Fruit fly (Drosophila melanogaster) whole organism, embryonic: ENCODE data around the gene CG13667.
A peak's percentile ranks its signal among the peaks of the same experiment; 100 is the strongest.

Experiments
- CG10959 ChIP-seq: fragments of 200-800 bp; sonication (Bioruptor generic); IDR thresholded peaks from 2 replicates; pipeline ENCODE4 v1.3.6; 2022; ENCODE audit warnings: missing biosample characterization, missing genetic modification characterization
- CG11093 ChIP-seq: fragments of 200-800 bp; sonication (Bioruptor generic); IDR thresholded peaks from 3 replicates; pipeline ENCODE4 v1.3.6; 2022; ENCODE audit warnings: missing biosample characterization, missing genetic modification characterization
- CG11398 ChIP-seq: fragments of 200-800 bp; sonication (Bioruptor generic); optimal IDR thresholded peaks from 2 replicates; lab custom pipeline; 2016; ENCODE audit warnings: missing biosample characterization, missing genetic modification characterization
- CG14441 ChIP-seq: fragments of 200-800 bp; sonication (Bioruptor generic); IDR thresholded peaks from 2 replicates; pipeline ENCODE4 v1.3.6; 2022; ENCODE audit warnings: missing biosample characterization, missing genetic modification characterization
- CG17385 ChIP-seq: fragments of 200-800 bp; sonication (Bioruptor generic); optimal IDR thresholded peaks from 3 replicates; lab custom pipeline; 2018; ENCODE audit warnings: missing biosample characterization, mild to moderate bottlenecking, missing genetic modification characterization
- CG18011 ChIP-seq: fragments of 200-800 bp; sonication (Bioruptor generic); optimal IDR thresholded peaks from 2 replicates; lab custom pipeline; 2017; ENCODE audit warnings: missing biosample characterization, missing genetic modification characterization, mild to moderate bottlenecking, moderate library complexity, missing genotype
- CG1832 ChIP-seq: fragments of 200-800 bp; sonication (Bioruptor generic); optimal IDR thresholded peaks from 2 replicates; lab custom pipeline; 2017; ENCODE audit warnings: missing biosample characterization, mild to moderate bottlenecking, missing genetic modification characterization, inconsistent platforms
- CG18599 ChIP-seq: fragments of 200-800 bp; sonication (Bioruptor generic); optimal IDR thresholded peaks from 3 replicates; lab custom pipeline; 2017; ENCODE audit warnings: missing biosample characterization, missing genetic modification characterization, mild to moderate bottlenecking, moderate library complexity, missing genetic modification reagents
- CG2116 ChIP-seq: fragments of 200-800 bp; sonication (Bioruptor generic); optimal IDR thresholded peaks from 3 replicates; lab custom pipeline; 2018; ENCODE audit warnings: missing biosample characterization, mild to moderate bottlenecking, missing genetic modification characterization
- CG2129 ChIP-seq: fragments of 200-800 bp; sonication (Bioruptor generic); IDR thresholded peaks from 2 replicates; pipeline ENCODE4 v1.3.6; 2022; ENCODE audit warnings: missing biosample characterization, missing genetic modification characterization; ENCODE audit not compliant: partially characterized antibody
- CG2889 ChIP-seq: fragments of 200-800 bp; sonication (Bioruptor generic); IDR thresholded peaks from 3 replicates; pipeline ENCODE4 v1.3.6; 2022; ENCODE audit warnings: missing biosample characterization, missing genetic modification characterization
- CG30403 ChIP-seq: fragments of 200-800 bp; sonication (Bioruptor generic); optimal IDR thresholded peaks from 3 replicates; lab custom pipeline; 2016; ENCODE audit warnings: missing biosample characterization, missing genetic modification characterization
- CG3065 ChIP-seq: fragments of 200-800 bp; sonication (Bioruptor generic); optimal IDR thresholded peaks from 2 replicates; lab custom pipeline; 2016; ENCODE audit warnings: missing biosample characterization, missing genetic modification characterization
- CG4404 ChIP-seq: fragments of 200-800 bp; sonication (Bioruptor generic); IDR thresholded peaks from 2 replicates; pipeline ENCODE4 v1.3.6; 2022; ENCODE audit warnings: missing biosample characterization, missing genetic modification characterization
- CG4854 ChIP-seq: fragments of 200-800 bp; sonication (Bioruptor generic); optimal IDR thresholded peaks from 2 replicates; lab custom pipeline; 2016; ENCODE audit warnings: missing biosample characterization, missing genetic modification characterization, inconsistent platforms
- CG6813 ChIP-seq: fragments of 200-800 bp; sonication (Bioruptor generic); optimal IDR thresholded peaks from 2 replicates; lab custom pipeline; 2017; ENCODE audit warnings: missing biosample characterization, missing genetic modification characterization, mild to moderate bottlenecking, moderate library complexity, missing genetic modification reagents
- CG7963 ChIP-seq: fragments of 200-800 bp; sonication (Bioruptor generic); IDR thresholded peaks from 3 replicates; pipeline ENCODE4 v1.3.6; 2022; ENCODE audit warnings: missing biosample characterization, missing genetic modification characterization; ENCODE audit not compliant: partially characterized antibody
- CG8388 ChIP-seq: fragments of 200-800 bp; sonication (Bioruptor generic); optimal IDR thresholded peaks from 2 replicates; lab custom pipeline; 2019; ENCODE audit warnings: missing biosample characterization, mild to moderate bottlenecking, missing genetic modification characterization, moderate library complexity
- CG8924 ChIP-seq: fragments of 200-800 bp; optimal IDR thresholded peaks from 3 replicates; lab custom pipeline; 2019; ENCODE audit warnings: missing biosample characterization, mild to moderate bottlenecking, missing genetic modification characterization, moderate library complexity
- CG9215 ChIP-seq: fragments of 200-800 bp; sonication (Bioruptor generic); IDR thresholded peaks from 2 replicates; pipeline ENCODE4 v1.3.6; 2022; ENCODE audit warnings: missing biosample characterization, missing genetic modification characterization
- CG9609 ChIP-seq: fragments of 200-800 bp; sonication (Bioruptor generic); optimal IDR thresholded peaks from 3 replicates; lab custom pipeline; 2016; ENCODE audit warnings: missing biosample characterization, missing genetic modification characterization
- D19A ChIP-seq: fragments of 200-800 bp; optimal IDR thresholded peaks from 3 replicates; lab custom pipeline; 2019; ENCODE audit warnings: missing biosample characterization, mild to moderate bottlenecking, missing genetic modification characterization, moderate library complexity
- E2f1 ChIP-seq: fragments of 200-800 bp; sonication (Bioruptor generic); IDR thresholded peaks from 2 replicates; pipeline ENCODE4 v1.3.6; 2022; ENCODE audit warnings: missing biosample characterization, missing genetic modification characterization
- Fer1 ChIP-seq: fragments of 200-800 bp; sonication (Bioruptor generic); optimal IDR thresholded peaks from 2 replicates; lab custom pipeline; 2017; ENCODE audit warnings: missing biosample characterization, mild to moderate bottlenecking, missing genetic modification characterization
- MBD-R2 ChIP-seq: fragments of 200-800 bp; sonication (Bioruptor generic); IDR thresholded peaks from 2 replicates; pipeline ENCODE4 v1.3.6; 2022; ENCODE audit warnings: missing biosample characterization, missing genetic modification characterization
- Mrtf ChIP-seq: fragments of 200-800 bp; sonication (Bioruptor generic); IDR thresholded peaks from 3 replicates; pipeline ENCODE4 v1.3.6; 2022; ENCODE audit warnings: missing biosample characterization, missing genetic modification characterization
- Optix ChIP-seq: fragments of 200-800 bp; sonication (Bioruptor generic); IDR thresholded peaks from 3 replicates; pipeline ENCODE4 v1.3.6; 2022; ENCODE audit warnings: missing biosample characterization, missing genetic modification characterization
- Vsx1 ChIP-seq: fragments of 200-800 bp; sonication (Bioruptor generic); optimal IDR thresholded peaks from 2 replicates; lab custom pipeline; 2017; ENCODE audit warnings: missing biosample characterization, mild to moderate bottlenecking, missing genetic modification characterization, missing genetic modification reagents
- amos ChIP-seq: fragments of 200-800 bp; sonication (Bioruptor generic); IDR thresholded peaks from 2 replicates; pipeline ENCODE4 v1.3.6; 2022; ENCODE audit warnings: missing biosample characterization, missing genetic modification characterization; ENCODE audit not compliant: partially characterized antibody
- btn ChIP-seq: fragments of 200-800 bp; sonication (Bioruptor generic); optimal IDR thresholded peaks from 2 replicates; lab custom pipeline; 2016; ENCODE audit warnings: missing biosample characterization, missing genetic modification characterization
- ci ChIP-seq: fragments of 200-800 bp; sonication (Bioruptor generic); IDR thresholded peaks from 3 replicates; pipeline ENCODE4 v1.3.6; 2022; ENCODE audit warnings: missing biosample characterization, missing genetic modification characterization
- corto ChIP-seq: fragments of 200-800 bp; sonication (Bioruptor generic); optimal IDR thresholded peaks from 2 replicates; lab custom pipeline; 2016; ENCODE audit warnings: missing biosample characterization, mild to moderate bottlenecking, missing genetic modification characterization, moderate library complexity
- crp ChIP-seq, 2 experiments: fragments of 200-800 bp; sonication (Bioruptor generic); optimal IDR thresholded peaks; 2 replicates in 1 of 2; 3 replicates in 1 of 2; lab custom pipeline; 2017; ENCODE audit warnings: missing biosample characterization in 2 of 2, missing genetic modification characterization in 2 of 2, mild to moderate bottlenecking in 1 of 2, moderate library complexity in 1 of 2
- dati ChIP-seq: fragments of 200-800 bp; sonication (Bioruptor generic); IDR thresholded peaks from 2 replicates; pipeline ENCODE4 v1.3.6; 2022; ENCODE audit warnings: missing biosample characterization, missing genetic modification characterization
- dimm ChIP-seq: fragments of 200-800 bp; sonication (Bioruptor generic); IDR thresholded peaks from 2 replicates; pipeline ENCODE4 v1.3.6; 2022; ENCODE audit warnings: missing biosample characterization, missing genetic modification characterization
- ems ChIP-seq: fragments of 200-800 bp; sonication (Bioruptor generic); optimal IDR thresholded peaks from 3 replicates; lab custom pipeline; 2016; ENCODE audit warnings: missing biosample characterization, missing genetic modification characterization
- eyg ChIP-seq: fragments of 200-800 bp; sonication (Bioruptor generic); optimal IDR thresholded peaks from 3 replicates; lab custom pipeline; 2016; ENCODE audit warnings: missing biosample characterization, missing genetic modification characterization
- gfzf ChIP-seq: fragments of 200-800 bp; sonication (Bioruptor generic); optimal IDR thresholded peaks from 2 replicates; lab custom pipeline; 2016; ENCODE audit warnings: missing biosample characterization, mild to moderate bottlenecking, missing genetic modification characterization, moderate library complexity
- grau ChIP-seq: fragments of 200-800 bp; optimal IDR thresholded peaks from 3 replicates; lab custom pipeline; 2019; ENCODE audit warnings: missing biosample characterization, mild to moderate bottlenecking, missing genetic modification characterization, moderate library complexity
- jing ChIP-seq: fragments of 200-800 bp; sonication (Bioruptor generic); optimal IDR thresholded peaks from 2 replicates; lab custom pipeline; 2018; ENCODE audit warnings: missing biosample characterization, mild to moderate bottlenecking, missing genetic modification characterization
- jumu ChIP-seq: fragments of 200-800 bp; sonication (Bioruptor generic); optimal IDR thresholded peaks from 3 replicates; lab custom pipeline; 2016; ENCODE audit warnings: missing biosample characterization, missing genetic modification characterization
- lbe ChIP-seq: fragments of 200-800 bp; sonication (Bioruptor generic); optimal IDR thresholded peaks from 2 replicates; lab custom pipeline; 2016; ENCODE audit warnings: missing biosample characterization, mild to moderate bottlenecking, missing genetic modification characterization
- lilli ChIP-seq: fragments of 200-800 bp; sonication (Bioruptor generic); optimal IDR thresholded peaks from 3 replicates; lab custom pipeline; 2016; ENCODE audit warnings: missing biosample characterization, missing genetic modification characterization
- salm ChIP-seq: fragments of 200-800 bp; sonication (Bioruptor generic); optimal IDR thresholded peaks from 2 replicates; lab custom pipeline; 2018; ENCODE audit warnings: missing biosample characterization, mild to moderate bottlenecking, missing genetic modification characterization
- sc ChIP-seq, 3 experiments: fragments of >200 bp in 2 of 3; fragments of 200-800 bp in 1 of 3; sonication (Bioruptor generic) in 1 of 3; optimal IDR thresholded peaks; 2 replicates in 2 of 3; 3 replicates in 1 of 3; lab custom pipeline; 2017; ENCODE audit warnings: mild to moderate bottlenecking in 1 of 3, missing biosample characterization in 1 of 3, missing genetic modification characterization in 1 of 3, missing genetic modification reagents in 1 of 3
- stc ChIP-seq: fragments of 200-800 bp; sonication (Bioruptor generic); IDR thresholded peaks from 2 replicates; pipeline ENCODE4 v1.3.6; 2022; ENCODE audit warnings: missing biosample characterization, missing genetic modification characterization
- usp ChIP-seq: fragments of >200 bp; optimal IDR thresholded peaks from 2 replicates; lab custom pipeline; 2017; ENCODE audit warnings: missing biosample characterization, missing genetic modification characterization
- zf30C ChIP-seq: fragments of 200-800 bp; sonication (Bioruptor generic); optimal IDR thresholded peaks from 3 replicates; lab custom pipeline; 2018; ENCODE audit warnings: missing biosample characterization, mild to moderate bottlenecking, missing genetic modification characterization
- zfh2 ChIP-seq: fragments of 200-800 bp; sonication (Bioruptor generic); optimal IDR thresholded peaks from 2 replicates; lab custom pipeline; 2016; ENCODE audit warnings: missing biosample characterization, missing genetic modification characterization

Gene CG13667

DNA sequence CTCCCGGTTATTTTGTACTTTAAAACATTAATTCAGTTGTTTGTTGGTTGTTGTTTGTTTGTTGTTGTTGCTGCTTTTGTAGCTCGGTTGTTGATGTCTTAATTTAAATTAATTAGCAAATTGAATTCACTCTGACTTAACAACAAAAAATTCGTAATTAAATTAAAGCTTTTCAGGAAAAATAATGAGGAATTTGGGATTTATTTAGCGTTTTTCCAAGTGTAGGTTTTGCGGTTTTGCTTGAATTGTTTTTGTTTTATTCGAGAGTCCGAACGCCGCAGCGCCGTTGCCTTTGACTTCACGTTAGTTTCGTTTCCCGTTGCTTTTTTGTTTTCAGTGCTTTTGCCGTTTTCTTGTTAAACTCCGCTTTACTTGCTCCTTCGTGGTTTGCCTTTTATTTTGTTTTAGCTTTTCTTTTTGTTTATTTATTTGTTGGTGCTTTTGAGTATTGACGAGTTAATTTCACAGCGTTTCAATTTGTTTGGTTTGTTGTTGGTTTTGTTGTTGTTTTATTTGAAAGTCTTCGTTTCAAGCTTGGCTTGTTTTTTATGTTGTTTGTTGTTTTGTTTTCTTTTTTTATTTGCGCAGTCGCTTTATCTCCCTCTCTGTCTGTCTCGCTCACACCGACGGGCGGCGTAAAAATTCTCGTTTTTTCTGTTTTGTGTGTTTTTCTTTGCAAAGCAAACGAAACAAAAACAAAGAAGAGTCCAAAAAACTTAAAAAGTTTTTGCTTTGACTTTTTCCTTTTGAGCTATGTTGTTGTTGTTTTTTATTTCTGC lies 35.7 kb downstream of the CG13667 start (continued):
- TF ChIP-seq CG3065 (GFP tag; lab: Kevin White, UChicago) (no peak), lbe (GFP tag; lab: Kevin White, UChicago) (no peak), crp (GFP tag; optimal IDR thresholded peaks at IDR 0.05; lab: Kevin White, UChicago) (no peak), CG2889 (GFP tag; lab: Robert Waterston, UW) (no peak), sc (optimal IDR thresholded peaks at IDR 0.05; lab: Kevin White, UChicago) (no peak), sc (GFP tag; optimal IDR thresholded peaks at IDR 0.05; lab: Kevin White, UChicago) (no peak), salm (tag; lab: Kevin White, UChicago) (no peak), CG2116 (GFP tag; lab: Kevin White, UChicago) (no peak), Fer1 (GFP tag; lab: Kevin White, UChicago) (peak; percentile 17), corto (GFP tag; lab: Kevin White, UChicago) (no peak), CG2129 (no peak), E2f1 (GFP tag; lab: Robert Waterston, UW) (no peak; the same call in 1 of the 2 replicates), grau (peak; percentile 50), dimm (no peak), CG18599 (no peak), D19A (tag; lab: Kevin White, UChicago) (no peak), lilli (GFP tag; lab: Kevin White, UChicago) (peak; percentile 62), Vsx1 (GFP tag; lab: Kevin White, UChicago) (peak; percentile 4), ems (GFP tag; lab: Kevin White, UChicago) (peak; percentile 27), CG17385 (GFP tag; lab: Kevin White, UChicago) (peak; percentile 24), jing (GFP tag; lab: Kevin White, UChicago) (no peak), CG7963 (GFP tag; lab: Robert Waterston, UW) (no peak), CG9215 (GFP tag; lab: Robert Waterston, UW) (no peak), eyg (GFP tag; lab: Kevin White, UChicago) (peak; percentile 44), CG14441 (no peak), CG4404 (GFP tag; lab: Robert Waterston, UW) (no peak), btn (GFP tag; lab: Kevin White, UChicago) (no peak), usp (no peak), gfzf (GFP tag; lab: Kevin White, UChicago) (no peak), dati (no peak), CG11093 (GFP tag; lab: Robert Waterston, UW) (no peak), CG10959 (no peak), zfh2 (GFP tag; lab: Kevin White, UChicago) (peak; percentile 21), ci (peak; percentile 18; the same call in 1 of the 3 replicates), CG4854 (GFP tag; lab: Kevin White, UChicago) (no peak), jumu (peak; percentile 25), CG6813 (GFP tag; lab: Kevin White, UChicago) (peak; percentile 17), amos (GFP tag; lab: Robert Waterston, UW) (no peak), CG9609 (GFP tag; lab: Kevin White, UChicago) (peak; percentile 19), MBD-R2 (GFP tag; lab: Robert Waterston, UW) (no peak), CG1832 (GFP tag; lab: Kevin White, UChicago) (no peak), CG8924 (tag; lab: Kevin White, UChicago) (no peak), Optix (GFP tag; lab: Robert Waterston, UW) (no peak), CG8388 (peak; percentile 28), CG18011 (GFP tag; lab: Kevin White, UChicago) (no peak), Mrtf (no peak), stc (peak; percentile 20; the same call in 1 of the 2 replicates), CG11398 (GFP tag; lab: Kevin White, UChicago) (no peak), CG30403 (GFP tag; lab: Kevin White, UChicago) (peak; percentile 68), zf30C (GFP tag; lab: Kevin White, UChicago) (peak; percentile 52)
